Worm (Caenorhabditis elegans) whole organism, late embryonic: Measurements from ENCODE around the gene R07E5.19.

ENCODE experiments used
- K09A11.1 ChIP-seq: sonication (generic microtip); optimal IDR thresholded peaks from 2 replicates; lab custom pipeline; 2017; ENCODE audit warnings: antibody characterized with exemption, mild to moderate bottlenecking, missing genetic modification characterization, missing compliant biosample characterization; ENCODE audit not compliant: insufficient read depth
- ceh-19 ChIP-seq: fragments of 200-800 bp; sonication (Bioruptor generic); optimal IDR thresholded peaks from 2 replicates; lab custom pipeline; 2018; ENCODE audit warnings: mild to moderate bottlenecking, missing genetic modification characterization, missing compliant biosample characterization
- fax-1 ChIP-seq: sonication (generic microtip); optimal IDR thresholded peaks from 2 replicates; lab custom pipeline; 2016; ENCODE audit warnings: missing genotype, missing genetic modification characterization, missing compliant biosample characterization
- fkh-10 ChIP-seq: fragments of 150-350 bp; optimal IDR thresholded peaks from 2 replicates; lab custom pipeline; 2014; ENCODE audit warnings: missing biosample characterization, missing genetic modification reagents, missing genetic modification characterization
- hlh-30 ChIP-seq: sonication (generic microtip); optimal IDR thresholded peaks from 2 replicates; lab custom pipeline; 2017; ENCODE audit warnings: antibody characterized with exemption, missing genetic modification characterization, missing compliant biosample characterization; ENCODE audit not compliant: insufficient read depth
- pha-4 ChIP-seq: fragments of 150-350 bp; optimal IDR thresholded peaks from 2 replicates; lab custom pipeline; 2018; ENCODE audit warnings: missing biosample characterization, missing genetic modification reagents, missing genetic modification characterization
- pqm-1 ChIP-seq: sonication (generic microtip); optimal IDR thresholded peaks from 2 replicates; lab custom pipeline; 2016; ENCODE audit warnings: missing genetic modification characterization, missing compliant biosample characterization
- sox-4 ChIP-seq: sonication (generic microtip); optimal IDR thresholded peaks from 2 replicates; lab custom pipeline; 2017; ENCODE audit warnings: mild to moderate bottlenecking, missing genetic modification characterization, inconsistent platforms, missing compliant biosample characterization

Gene R07E5.19

ce11 chrIII:4367649-4368048, 50.2 kb downstream of the R07E5.19 start, which contains the start of gene ckb-2:
ckb-2 (plus strand) TSS chrIII:4367949.
- no peak for TF ChIP-seq pqm-1
- TF ChIP-seq pha-4 (tag; lab: Kevin White, UChicago) = no peak
- no peak for TF ChIP-seq K09A11.1
- TF ChIP-seq sox-4 (tag; lab: Kevin White, UChicago) = no peak
- TF ChIP-seq fkh-10 = no peak
- no peak for TF ChIP-seq ceh-19 (GFP tag; lab: Kevin White, UChicago)
- no peak for TF ChIP-seq fax-1 (tag; lab: Kevin White, UChicago)
- no peak for TF ChIP-seq hlh-30 (tag; lab: Kevin White, UChicago)
- TF ChIP-seq, all 69 proteins: peak for 0
